Worm (Caenorhabditis elegans) whole organism, mixed stage, embryonic: ENCODE results near the gene unc-53.

Experiments used
- drap-1 ChIP-seq: fragments of 200-800 bp; sonication (Bioruptor generic); optimal IDR thresholded peaks from 3 replicates; lab custom pipeline; 2018; ENCODE audit warnings: mild to moderate bottlenecking, missing genetic modification characterization, missing compliant biosample characterization
- mab-5 ChIP-seq: fragments of 150-350 bp; optimal IDR thresholded peaks from 2 replicates; lab custom pipeline; 2014; ENCODE audit warnings: missing biosample characterization, missing genetic modification characterization
- nhr-28 ChIP-seq: fragments of 150-350 bp; optimal IDR thresholded peaks from 2 replicates; lab custom pipeline; 2014; ENCODE audit warnings: missing biosample characterization, missing genetic modification characterization
- nhr-76 ChIP-seq: sonication (generic microtip); optimal IDR thresholded peaks from 2 replicates; lab custom pipeline; 2017; ENCODE audit warnings: missing biosample characterization, missing genetic modification characterization
- snpc-4 ChIP-seq: fragments of 150-350 bp; optimal IDR thresholded peaks from 2 replicates; lab custom pipeline; 2014; ENCODE audit warnings: missing biosample characterization, missing genetic modification characterization
- zip-8 ChIP-seq: fragments of 150-350 bp; optimal IDR thresholded peaks from 2 replicates; lab custom pipeline; 2014; ENCODE audit warnings: missing biosample characterization, missing genetic modification characterization
- ztf-11 ChIP-seq: fragments of 150-350 bp; optimal IDR thresholded peaks from 2 replicates; lab custom pipeline; 2014; ENCODE audit warnings: missing biosample characterization, missing genetic modification characterization

DNA sequence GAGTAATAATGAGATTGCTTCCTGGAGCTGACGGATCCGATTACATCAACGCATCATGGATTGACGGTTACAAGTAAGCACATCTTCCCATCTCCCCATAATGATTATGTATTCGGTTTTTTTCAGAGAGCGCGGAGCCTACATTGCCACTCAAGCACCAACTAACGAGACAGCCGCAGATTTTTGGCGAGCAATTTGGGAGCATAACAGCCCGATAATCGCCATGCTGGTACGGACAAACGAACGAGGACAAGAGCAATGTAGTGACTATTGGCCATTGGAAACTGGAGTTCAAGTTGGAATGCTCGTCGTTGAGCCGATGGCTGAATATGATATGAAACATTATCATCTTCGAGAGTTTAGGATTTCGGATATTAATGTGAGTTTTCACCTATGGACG, 78.3 kb downstream of the unc-53 start:
- no peak for TF ChIP-seq snpc-4
- no peak for TF ChIP-seq nhr-76 (tag; lab: Kevin White, UChicago)
- TF ChIP-seq nhr-28 (tag; lab: Kevin White, UChicago) = no peak
- TF ChIP-seq mab-5 (tag; lab: Kevin White, UChicago) = no peak
- no peak for TF ChIP-seq zip-8 (tag; lab: Kevin White, UChicago)
- no peak for TF ChIP-seq drap-1
- TF ChIP-seq ztf-11 (tag; lab: Kevin White, UChicago) = no peak
